Fruit fly (Drosophila melanogaster) whole organism, embryonic: ENCODE data around the gene Jhbp16.

Experiments
- Awh ChIP-seq: fragments of 200-800 bp; sonication (Bioruptor generic); IDR thresholded peaks from 2 replicates; pipeline ENCODE4, ENCODE4 v1.3.6; 2022; ENCODE audit warnings: missing biosample characterization, missing genetic modification characterization
- BEAF-32 ChIP-seq: fragments of 200-800 bp; sonication (Bioruptor generic); optimal IDR thresholded peaks from 3 replicates; lab custom pipeline; 2017; ENCODE audit warnings: missing biosample characterization, missing genetic modification characterization, mild to moderate bottlenecking, moderate library complexity, missing genetic modification reagents
- CG1233 ChIP-seq: fragments of 200-800 bp; sonication (Bioruptor generic); optimal IDR thresholded peaks from 4 replicates; lab custom pipeline; 2018; ENCODE audit warnings: missing biosample characterization, mild to moderate bottlenecking, missing genetic modification characterization
- CG15011 ChIP-seq: fragments of 200-800 bp; sonication (Bioruptor generic); optimal IDR thresholded peaks from 3 replicates; lab custom pipeline; 2018; ENCODE audit warnings: missing biosample characterization, mild to moderate bottlenecking, missing genetic modification characterization
- CG1602 ChIP-seq: fragments of 200-800 bp; sonication (Bioruptor generic); optimal IDR thresholded peaks from 3 replicates; lab custom pipeline; 2016; ENCODE audit warnings: missing biosample characterization, missing genetic modification characterization
- CG18764 ChIP-seq: fragments of 200-800 bp; sonication (Bioruptor generic); optimal IDR thresholded peaks from 3 replicates; lab custom pipeline; 2016; ENCODE audit warnings: missing biosample characterization, missing genetic modification characterization
- CG30431 ChIP-seq: fragments of 200-800 bp; sonication (Bioruptor generic); optimal IDR thresholded peaks from 2 replicates; lab custom pipeline; 2017; ENCODE audit warnings: missing biosample characterization, missing genetic modification characterization
- CG34376 ChIP-seq: fragments of 200-800 bp; sonication (Bioruptor generic); optimal IDR thresholded peaks from 2 replicates; lab custom pipeline; 2018; ENCODE audit warnings: missing biosample characterization, mild to moderate bottlenecking, missing genetic modification characterization
- CG4820 ChIP-seq: fragments of 200-800 bp; sonication (Bioruptor generic); optimal IDR thresholded peaks from 3 replicates; lab custom pipeline; 2016; ENCODE audit warnings: missing biosample characterization, missing genetic modification characterization
- CG7839 ChIP-seq: fragments of 200-800 bp; sonication (Bioruptor generic); optimal IDR thresholded peaks from 3 replicates; lab custom pipeline; 2018; ENCODE audit warnings: missing biosample characterization, mild to moderate bottlenecking, missing genetic modification characterization, moderate library complexity
- CG8388 ChIP-seq: fragments of 200-800 bp; sonication (Bioruptor generic); optimal IDR thresholded peaks from 2 replicates; lab custom pipeline; 2019; ENCODE audit warnings: missing biosample characterization, mild to moderate bottlenecking, missing genetic modification characterization, moderate library complexity
- CG8478 ChIP-seq: fragments of >200 bp; optimal IDR thresholded peaks from 2 replicates; lab custom pipeline; 2018
- Dek ChIP-seq: fragments of 200-800 bp; sonication (Bioruptor generic); optimal IDR thresholded peaks from 3 replicates; lab custom pipeline; 2019; ENCODE audit warnings: missing biosample characterization, mild to moderate bottlenecking, missing genetic modification characterization, moderate library complexity
- Dip2 ChIP-seq: fragments of 200-800 bp; sonication (Bioruptor generic); IDR thresholded peaks from 2 replicates; pipeline ENCODE4 v1.3.6; 2022; ENCODE audit warnings: missing biosample characterization, missing genetic modification characterization
- Elba2 ChIP-seq: fragments of 200-800 bp; sonication (Bioruptor generic); optimal IDR thresholded peaks from 3 replicates; lab custom pipeline; 2016; ENCODE audit warnings: missing biosample characterization, missing genetic modification characterization
- H2.0 ChIP-seq: fragments of 200-800 bp; sonication (Bioruptor generic); IDR thresholded peaks from 2 replicates; pipeline ENCODE4 v1.3.6; 2022; ENCODE audit warnings: missing biosample characterization, missing genetic modification characterization
- Hsf ChIP-seq: fragments of 200-800 bp; sonication (Bioruptor generic); optimal IDR thresholded peaks from 3 replicates; lab custom pipeline; 2016; ENCODE audit warnings: missing biosample characterization, missing genetic modification characterization
- MTF-1 ChIP-seq: fragments of 200-800 bp; sonication (Bioruptor generic); optimal IDR thresholded peaks from 2 replicates; lab custom pipeline; 2018; ENCODE audit warnings: missing biosample characterization, mild to moderate bottlenecking, missing genetic modification characterization, borderline replicate concordance
- NC2α ChIP-seq: fragments of 200-800 bp; sonication (Bioruptor generic); optimal IDR thresholded peaks from 2 replicates; lab custom pipeline; 2016; ENCODE audit warnings: missing biosample characterization, missing genetic modification characterization
- Nf-YA ChIP-seq: fragments of 200-800 bp; sonication (Bioruptor generic); IDR thresholded peaks from 2 replicates; pipeline ENCODE4 v1.3.6; 2022; ENCODE audit warnings: missing biosample characterization, missing genetic modification characterization
- Nf-YB ChIP-seq: fragments of 200-800 bp; sonication (Bioruptor generic); optimal IDR thresholded peaks from 3 replicates; lab custom pipeline; 2019; ENCODE audit warnings: missing biosample characterization, mild to moderate bottlenecking, missing genetic modification characterization, moderate library complexity
- Pdp1 ChIP-seq, 2 experiments: fragments of 200-800 bp; sonication (Bioruptor generic); optimal IDR thresholded peaks; 3 replicates each; lab custom pipeline; 2016; ENCODE audit warnings: missing biosample characterization in 2 of 2, missing genetic modification characterization in 2 of 2, mild to moderate bottlenecking in 1 of 2, moderate library complexity in 1 of 2
- Poxn ChIP-seq: fragments of 200-800 bp; sonication (Bioruptor generic); IDR thresholded peaks from 2 replicates; pipeline ENCODE4 v1.3.6; 2022; ENCODE audit warnings: missing biosample characterization, missing genetic modification characterization
- Six4 ChIP-seq: fragments of 200-800 bp; sonication (Bioruptor generic); optimal IDR thresholded peaks from 2 replicates; lab custom pipeline; 2016; ENCODE audit warnings: missing biosample characterization, missing genetic modification characterization
- Sox100B ChIP-seq: fragments of 200-800 bp; sonication (Bioruptor generic); optimal IDR thresholded peaks from 3 replicates; lab custom pipeline; 2018; ENCODE audit warnings: missing biosample characterization, mild to moderate bottlenecking, missing genetic modification characterization
- Spps ChIP-seq: fragments of 200-800 bp; sonication (Bioruptor generic); optimal IDR thresholded peaks from 2 replicates; lab custom pipeline; 2018; ENCODE audit warnings: missing biosample characterization, mild to moderate bottlenecking, missing genetic modification characterization
- az2 ChIP-seq: fragments of 200-800 bp; sonication (Bioruptor generic); optimal IDR thresholded peaks from 3 replicates; lab custom pipeline; 2016; ENCODE audit warnings: missing biosample characterization, missing genetic modification characterization
- dimm ChIP-seq: fragments of 200-800 bp; sonication (Bioruptor generic); IDR thresholded peaks from 2 replicates; pipeline ENCODE4 v1.3.6; 2022; ENCODE audit warnings: missing biosample characterization, missing genetic modification characterization
- disco-r ChIP-seq: fragments of 200-800 bp; sonication (Bioruptor generic); optimal IDR thresholded peaks from 2 replicates; lab custom pipeline; 2016; ENCODE audit warnings: missing biosample characterization, missing genetic modification characterization
- dm ChIP-seq: fragments of 200-800 bp; sonication (Bioruptor generic); optimal IDR thresholded peaks from 3 replicates; lab custom pipeline; 2016; ENCODE audit warnings: missing biosample characterization, missing genetic modification characterization
- ftz-f1 ChIP-seq: fragments of 200-800 bp; sonication (Bioruptor generic); optimal IDR thresholded peaks from 2 replicates; lab custom pipeline; 2016; ENCODE audit warnings: missing biosample characterization, missing genetic modification characterization
- ind ChIP-seq: fragments of 200-800 bp; sonication (Bioruptor generic); optimal IDR thresholded peaks from 3 replicates; lab custom pipeline; 2016; ENCODE audit warnings: missing biosample characterization, missing genetic modification characterization
- klu ChIP-seq: fragments of 200-800 bp; sonication (Bioruptor generic); IDR thresholded peaks from 2 replicates; pipeline ENCODE4 v1.3.6; 2022; ENCODE audit warnings: missing biosample characterization, missing genetic modification characterization
- lilli ChIP-seq: fragments of 200-800 bp; sonication (Bioruptor generic); optimal IDR thresholded peaks from 3 replicates; lab custom pipeline; 2016; ENCODE audit warnings: missing biosample characterization, missing genetic modification characterization
- mirr ChIP-seq: fragments of 200-800 bp; sonication (Bioruptor generic); optimal IDR thresholded peaks from 3 replicates; lab custom pipeline; 2018; ENCODE audit warnings: missing biosample characterization, mild to moderate bottlenecking, missing genetic modification characterization
- pita ChIP-seq: fragments of 200-800 bp; sonication (Bioruptor generic); optimal IDR thresholded peaks from 2 replicates; lab custom pipeline; 2017; ENCODE audit warnings: missing biosample characterization, mild to moderate bottlenecking, missing genetic modification characterization
- pnt ChIP-seq: fragments of 200-800 bp; sonication (Bioruptor generic); optimal IDR thresholded peaks from 3 replicates; lab custom pipeline; 2016; ENCODE audit warnings: missing biosample characterization, missing genetic modification characterization
- schlank ChIP-seq: fragments of 200-800 bp; sonication (Bioruptor generic); optimal IDR thresholded peaks from 2 replicates; lab custom pipeline; 2018; ENCODE audit warnings: missing biosample characterization, mild to moderate bottlenecking, missing genetic modification characterization
- sim ChIP-seq: fragments of 200-800 bp; sonication (Bioruptor generic); IDR thresholded peaks from 2 replicates; pipeline ENCODE4 v1.3.6; 2022; ENCODE audit warnings: missing biosample characterization, missing genetic modification characterization
- sob ChIP-seq: fragments of 200-800 bp; sonication (Bioruptor generic); IDR thresholded peaks from 2 replicates; pipeline ENCODE4 v1.3.6; 2022; ENCODE audit warnings: missing biosample characterization, missing genetic modification characterization
- stwl ChIP-seq: fragments of 200-800 bp; sonication (Bioruptor generic); optimal IDR thresholded peaks from 3 replicates; lab custom pipeline; 2018; ENCODE audit warnings: missing biosample characterization, mild to moderate bottlenecking, missing genetic modification characterization, moderate library complexity
- usp ChIP-seq: fragments of >200 bp; optimal IDR thresholded peaks from 2 replicates; lab custom pipeline; 2017; ENCODE audit warnings: missing biosample characterization, missing genetic modification characterization

The Jhbp16 gene

dm6 chr3R:21616061-21616851 is 47.9 kb upstream of the Jhbp16 start (continued):
- TF ChIP-seq CG15011 (no peak), CG18764 (GFP tag; lab: Kevin White, UChicago) (no peak), Nf-YB (GFP tag; lab: Kevin White, UChicago) (peak; percentile 42), NC2α (no peak), mirr (GFP tag; lab: Kevin White, UChicago) (peak; percentile 26), H2.0 (GFP tag; lab: Robert Waterston, UW) (no peak), CG8388 (GFP tag; lab: Kevin White, UChicago) (no peak), dimm (no peak), schlank (tag; lab: Kevin White, UChicago) (no peak), ind (no peak), CG4820 (GFP tag; lab: Kevin White, UChicago) (no peak), Awh (GFP tag; lab: Robert Waterston, UW) (no peak), Spps (tag; lab: Kevin White, UChicago) (no peak), MTF-1 (GFP tag; lab: Kevin White, UChicago) (no peak), CG8478 (lab: Kevin White, UChicago) (peak; percentile 76), sob (GFP tag; lab: Robert Waterston, UW) (no peak), Nf-YA (GFP tag; lab: Robert Waterston, UW) (no peak), BEAF-32 (GFP tag; lab: Kevin White, UChicago) (no peak), CG7839 (tag; lab: Kevin White, UChicago) (no peak), pita (no peak), Dek (tag; lab: Kevin White, UChicago) (no peak), ftz-f1 (GFP tag; lab: Kevin White, UChicago) (peak; percentile 81), Hsf (GFP tag; lab: Kevin White, UChicago) (no peak), Dip2 (GFP tag; lab: Robert Waterston, UW) (no peak), az2 (GFP tag; lab: Kevin White, UChicago) (no peak), disco-r (GFP tag; lab: Kevin White, UChicago) (no peak), dm (peak; percentile 68), stwl (tag; lab: Kevin White, UChicago) (no peak), CG30431 (GFP tag; lab: Kevin White, UChicago) (no peak), Sox100B (no peak), CG1602 (no peak), CG1233 (GFP tag; lab: Kevin White, UChicago) (no peak), CG34376 (GFP tag; lab: Kevin White, UChicago) (peak; percentile 66), Six4 (no peak), Poxn (GFP tag; lab: Robert Waterston, UW) (no peak), lilli (GFP tag; lab: Kevin White, UChicago) (no peak), sim (GFP tag; lab: Robert Waterston, UW) (no peak), Elba2 (no peak), usp (GFP tag; lab: Kevin White, UChicago) (peak; percentile 25), Pdp1 (GFP tag; optimal IDR thresholded peaks at IDR 0.05; lab: Kevin White, UChicago) (no peak), pnt (GFP tag; lab: Kevin White, UChicago) (no peak), klu (no peak)
- TF ChIP-seq, all 482 proteins: peak for 73
